Fruit fly (Drosophila melanogaster): ENCODE data around the gene SmydA-8.

dm6 chrX:2184563-2184962 is 29.0 kb downstream of the SmydA-8 start, which contains the start of the genes Nmd3 and CG17776:
- no peak for TF ChIP-seq CG8478 (optimal IDR thresholded peaks at IDR 0.05)
- TF ChIP-seq CTCF (optimal IDR thresholded peaks at IDR 0.05), result no peak

Data from S2 (cell line).